Worm (Caenorhabditis elegans): Measurements from ENCODE around the gene tmc-1.
A peak's percentile ranks its signal among the peaks of the same experiment; 100 is the strongest.

tmc-1 gene

DNA sequence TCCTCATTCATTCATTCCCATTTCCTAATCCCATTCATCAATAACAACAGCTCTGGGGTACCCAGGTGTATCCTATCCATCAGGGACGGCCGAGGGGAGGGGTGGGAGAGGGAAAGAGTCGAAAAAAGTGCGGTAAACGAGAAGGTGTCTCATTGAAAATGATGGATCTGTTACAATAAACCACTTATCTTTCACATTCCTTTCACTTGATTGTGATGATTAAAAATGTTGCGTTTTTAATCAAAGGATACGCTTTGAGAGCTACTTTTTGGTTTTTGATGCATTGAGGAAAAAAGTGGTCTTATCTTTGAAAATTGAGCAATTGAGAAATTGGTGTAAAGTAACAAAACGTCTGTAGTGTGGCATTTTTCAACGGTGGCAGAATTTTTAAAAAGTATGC is 21.3 kb downstream of the tmc-1 start:
- TF ChIP-seq hlh-30 (tag; optimal IDR thresholded peaks at IDR 0.05; ENCODE audit: insufficient read depth) (no peak), ceh-32 (tag; optimal IDR thresholded peaks at IDR 0.05; ENCODE audit: poor library complexity) (no peak), ceh-44 (GFP tag; IDR thresholded peaks at IDR 0.05) (no peak), lin-38 (GFP tag; IDR thresholded peaks at IDR 0.05) (no peak), daf-12 (tag; optimal IDR thresholded peaks at IDR 0.05) (no peak), daf-16 (GFP tag; optimal IDR thresholded peaks at IDR 0.05) (peak in 1 of 2 experiments; percentile 27), daf-16 (tag; optimal IDR thresholded peaks at IDR 0.05) (no peak), fkh-10 (GFP tag; optimal IDR thresholded peaks at IDR 0.05) (no peak), dpl-1 (GFP tag; optimal IDR thresholded peaks at IDR 0.05) (no peak), mdt-29 (GFP tag; IDR thresholded peaks at IDR 0.05) (no peak), nhr-77 (tag; optimal IDR thresholded peaks at IDR 0.05) (no peak), ceh-62 (tag; optimal IDR thresholded peaks at IDR 0.05) (no peak), unc-62 (GFP tag; optimal IDR thresholded peaks at IDR 0.05 in 1 of 2) (peak in 1 of 2 experiments; percentile 77), unc-62 (tag; optimal IDR thresholded peaks at IDR 0.05) (no peak), set-16 (GFP tag; IDR thresholded peaks at IDR 0.05) (no peak)

DNA sequence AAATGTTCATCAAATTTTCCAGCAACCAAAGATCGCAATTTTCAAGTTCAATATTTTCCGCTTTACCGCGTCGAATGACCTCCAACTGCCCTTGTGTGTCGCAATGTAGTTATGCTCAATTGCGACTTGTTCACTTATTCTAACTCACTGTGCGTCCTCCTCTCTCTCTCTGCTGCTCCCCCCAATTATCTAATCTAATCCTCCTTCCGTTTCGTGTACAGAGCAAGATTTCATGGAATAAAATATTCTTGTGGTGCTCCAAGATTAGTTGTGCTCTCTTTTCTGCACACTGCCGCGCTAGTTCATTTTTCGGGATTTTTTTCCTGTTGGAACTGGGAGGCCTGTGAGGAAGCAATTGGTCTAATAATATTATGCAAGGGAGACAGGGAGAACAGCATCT is 22.0 kb downstream of the tmc-1 start:
- peak; percentile 93 for TF ChIP-seq aha-1 (tag)
- no peak for TF ChIP-seq lir-3 (tag; optimal IDR thresholded peaks at IDR 0.05)

DNA sequence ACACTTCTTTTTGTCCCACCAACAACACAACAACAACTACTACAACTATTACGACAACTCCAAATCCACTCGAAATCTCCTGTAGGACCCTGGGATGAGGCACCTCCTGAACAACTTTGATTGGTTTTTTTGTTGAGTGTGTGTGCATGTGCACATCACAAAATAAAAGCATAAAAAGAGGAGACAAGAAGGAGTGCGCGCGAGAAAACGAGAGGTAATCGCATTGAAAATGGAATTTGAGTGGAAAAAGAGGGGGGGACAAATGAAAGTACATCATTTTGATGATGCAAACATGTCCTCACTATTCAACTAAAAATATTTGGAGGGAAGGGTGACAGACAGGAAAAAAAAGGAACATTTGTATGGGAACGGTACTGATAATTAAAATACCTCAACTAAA is 23.5 kb downstream of the tmc-1 start:
- TF ChIP-seq mdt-29 (GFP tag; IDR thresholded peaks at IDR 0.05) (no peak), nhr-237 (tag; optimal IDR thresholded peaks at IDR 0.05) (no peak), daf-16 (GFP tag; optimal IDR thresholded peaks at IDR 0.05) (no peak), daf-16 (tag; optimal IDR thresholded peaks at IDR 0.05) (no peak), ceh-28 (tag; optimal IDR thresholded peaks at IDR 0.05) (no peak), spr-1 (tag; optimal IDR thresholded peaks at IDR 0.05) (no peak), ces-1 (GFP tag; optimal IDR thresholded peaks at IDR 0.05) (peak; percentile 69), lir-3 (tag; optimal IDR thresholded peaks at IDR 0.05) (no peak), ctbp-1 (GFP tag; IDR thresholded peaks at IDR 0.05) (peak; percentile 57; the same call in 1 of the 2 replicates), fkh-10 (GFP tag; optimal IDR thresholded peaks at IDR 0.05) (peak; percentile 69), spr-3 (GFP tag; optimal IDR thresholded peaks at IDR 0.05) (no peak)

DNA sequence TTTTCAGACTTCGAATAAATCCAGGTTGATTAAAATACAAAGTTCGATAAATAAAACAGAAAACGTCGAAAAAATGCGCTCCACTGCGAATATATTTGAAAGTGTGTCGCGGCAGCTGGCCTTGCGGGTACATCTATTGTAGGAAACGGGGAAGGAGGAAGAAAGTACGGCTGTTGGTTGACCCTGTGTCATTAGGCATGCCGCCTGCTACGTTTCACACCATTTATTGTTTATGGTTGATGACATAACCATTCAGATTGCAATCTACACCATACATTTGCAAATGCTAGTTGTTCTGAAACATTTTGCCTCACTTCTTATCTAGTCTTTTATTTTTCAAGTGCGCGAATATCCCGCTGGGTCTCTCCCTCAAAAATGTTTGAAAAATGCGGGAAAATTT is 29.6 kb downstream of the tmc-1 start, which contains the start of gene T13G4.4:
T13G4.4 (minus strand) TSS at position 97 of the 400 bp plus-strand sequence.
- no peak for TF ChIP-seq ztf-11 (tag; optimal IDR thresholded peaks at IDR 0.05)
- no peak for TF ChIP-seq lin-39 (tag; optimal IDR thresholded peaks at IDR 0.05)
- TF ChIP-seq Y48G9A.11 (GFP tag; IDR thresholded peaks at IDR 0.05): no peak
- TF ChIP-seq nhr-28 (tag; optimal IDR thresholded peaks at IDR 0.05): no peak
- TF ChIP-seq aha-1 (tag): peak; percentile 77

DNA sequence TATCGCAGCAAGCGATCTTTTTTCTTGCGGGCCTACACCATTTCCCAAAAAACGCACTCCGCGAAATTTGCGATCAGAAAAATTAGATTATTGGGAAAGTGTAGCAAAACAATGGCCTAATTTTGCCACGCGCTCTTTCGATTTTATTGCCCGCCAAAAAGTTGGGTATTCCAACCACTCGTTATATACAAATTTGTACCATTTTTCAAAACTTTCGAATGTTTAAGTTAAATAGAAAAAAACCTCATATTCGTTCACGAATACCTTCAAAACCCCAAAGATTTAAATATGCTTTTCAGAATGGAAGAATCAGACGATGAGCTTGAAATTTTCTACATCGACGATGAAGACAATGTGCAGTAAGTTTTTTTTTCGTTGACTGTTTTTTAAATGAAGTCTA is 30.8 kb downstream of the tmc-1 start, which contains the start of gene T13G4.1:
T13G4.1 (plus strand) TSS at position 301 of the 400 bp plus-strand sequence.
- TF ChIP-seq tra-1 (GFP tag; IDR thresholded peaks at IDR 0.05) (no peak), mep-1 (tag; optimal IDR thresholded peaks at IDR 0.05) (no peak), lin-1 (GFP tag; IDR thresholded peaks at IDR 0.05) (no peak), daf-19 (GFP tag; conservative IDR thresholded peaks at IDR 0.05) (no peak), lsy-2 (tag; optimal IDR thresholded peaks at IDR 0.05) (no peak), egl-43 (GFP tag; IDR thresholded peaks at IDR 0.05) (no peak), ZK337.2 (GFP tag; IDR thresholded peaks at IDR 0.05) (no peak), zag-1 (tag; optimal IDR thresholded peaks at IDR 0.05) (no peak), nhr-77 (tag; optimal IDR thresholded peaks at IDR 0.05) (no peak)

All from whole organism, L4 larva.